Fruit fly (Drosophila melanogaster) whole organism, embryonic: ENCODE measurements around the gene nst.

Experiments used
- BEAF-32 ChIP-seq: fragments of 200-800 bp; sonication (Bioruptor generic); optimal IDR thresholded peaks from 3 replicates; lab custom pipeline; 2017; ENCODE audit warnings: missing biosample characterization, missing genetic modification characterization, mild to moderate bottlenecking, moderate library complexity, missing genetic modification reagents
- CG10267 ChIP-seq: fragments of 200-800 bp; sonication (Bioruptor generic); optimal IDR thresholded peaks from 2 replicates; lab custom pipeline; 2018; ENCODE audit warnings: missing biosample characterization, mild to moderate bottlenecking, missing genetic modification characterization, moderate library complexity
- CG10366 ChIP-seq: fragments of 200-800 bp; sonication (Bioruptor generic); IDR thresholded peaks from 2 replicates; pipeline ENCODE4 v1.3.6; 2022; ENCODE audit warnings: missing biosample characterization, missing genetic modification characterization
- CG10431 ChIP-seq: fragments of 200-800 bp; sonication (Bioruptor generic); optimal IDR thresholded peaks from 3 replicates; lab custom pipeline; 2018; ENCODE audit warnings: missing biosample characterization, mild to moderate bottlenecking, missing genetic modification characterization
- CG10959 ChIP-seq: fragments of 200-800 bp; sonication (Bioruptor generic); IDR thresholded peaks from 2 replicates; pipeline ENCODE4 v1.3.6; 2022; ENCODE audit warnings: missing biosample characterization, missing genetic modification characterization
- CG11093 ChIP-seq: fragments of 200-800 bp; sonication (Bioruptor generic); IDR thresholded peaks from 3 replicates; pipeline ENCODE4 v1.3.6; 2022; ENCODE audit warnings: missing biosample characterization, missing genetic modification characterization
- CG11695 ChIP-seq: fragments of 200-800 bp; sonication (Bioruptor generic); IDR thresholded peaks from 3 replicates; pipeline ENCODE4 v1.3.6; 2022; ENCODE audit warnings: missing biosample characterization, missing genetic modification characterization
- CG13894 ChIP-seq: fragments of 200-800 bp; sonication (Bioruptor generic); optimal IDR thresholded peaks from 3 replicates; lab custom pipeline; 2018; ENCODE audit warnings: missing biosample characterization, mild to moderate bottlenecking, missing genetic modification characterization, moderate library complexity
- CG15514 ChIP-seq: fragments of 200-800 bp; sonication (Bioruptor generic); optimal IDR thresholded peaks from 3 replicates; lab custom pipeline; 2017; ENCODE audit warnings: missing biosample characterization, missing genetic modification characterization, mild to moderate bottlenecking, moderate library complexity, missing genetic modification reagents
- CG17385 ChIP-seq: fragments of 200-800 bp; sonication (Bioruptor generic); optimal IDR thresholded peaks from 3 replicates; lab custom pipeline; 2018; ENCODE audit warnings: missing biosample characterization, mild to moderate bottlenecking, missing genetic modification characterization
- CG30403 ChIP-seq: fragments of 200-800 bp; sonication (Bioruptor generic); optimal IDR thresholded peaks from 3 replicates; lab custom pipeline; 2016; ENCODE audit warnings: missing biosample characterization, missing genetic modification characterization
- CG31388 ChIP-seq: fragments of 200-800 bp; sonication (Bioruptor generic); optimal IDR thresholded peaks from 2 replicates; lab custom pipeline; 2016; ENCODE audit warnings: missing biosample characterization, missing genetic modification characterization
- CG4617 ChIP-seq: fragments of 200-800 bp; sonication (Bioruptor generic); optimal IDR thresholded peaks from 3 replicates; lab custom pipeline; 2016; ENCODE audit warnings: missing biosample characterization, missing genetic modification characterization, borderline replicate concordance
- CG6654 ChIP-seq: fragments of 200-800 bp; sonication (Bioruptor generic); optimal IDR thresholded peaks from 2 replicates; lab custom pipeline; 2017; ENCODE audit warnings: missing biosample characterization, mild to moderate bottlenecking, missing genetic modification characterization
- CG6683 ChIP-seq: fragments of 200-800 bp; sonication (Bioruptor generic); optimal IDR thresholded peaks from 2 replicates; lab custom pipeline; 2017; ENCODE audit warnings: missing biosample characterization, mild to moderate bottlenecking, missing genetic modification characterization, missing genetic modification reagents
- CG7786 ChIP-seq: fragments of 200-800 bp; sonication (Bioruptor generic); optimal IDR thresholded peaks from 2 replicates; lab custom pipeline; 2016; ENCODE audit warnings: missing biosample characterization, missing genetic modification characterization
- CG9609 ChIP-seq: fragments of 200-800 bp; sonication (Bioruptor generic); optimal IDR thresholded peaks from 3 replicates; lab custom pipeline; 2016; ENCODE audit warnings: missing biosample characterization, missing genetic modification characterization
- Drgx ChIP-seq: fragments of 200-800 bp; sonication (Bioruptor generic); IDR thresholded peaks from 2 replicates; pipeline ENCODE4 v1.3.6; 2022; ENCODE audit warnings: missing biosample characterization, missing genetic modification characterization
- Ets65A ChIP-seq: fragments of 200-800 bp; sonication (Bioruptor generic); peaks from one replicate; lab custom pipeline; 2016; ENCODE audit warnings: missing biosample characterization, missing genetic modification characterization
- Ets97D ChIP-seq: fragments of 200-800 bp; sonication (Bioruptor generic); optimal IDR thresholded peaks from 3 replicates; lab custom pipeline; 2016; ENCODE audit warnings: missing biosample characterization, missing genetic modification characterization
- GATAe ChIP-seq: fragments of 200-800 bp; sonication (Bioruptor generic); conservative IDR thresholded peaks from 2 replicates; pipeline ENCODE4 v1.3.6; 2022; ENCODE audit warnings: missing biosample characterization, missing genetic modification characterization
- HLHmδ ChIP-seq: fragments of 200-800 bp; sonication (Bioruptor generic); optimal IDR thresholded peaks from 2 replicates; lab custom pipeline; 2018; ENCODE audit warnings: missing biosample characterization, mild to moderate bottlenecking, missing genetic modification characterization, moderate library complexity
- HmgZ ChIP-seq: fragments of 200-800 bp; sonication (Bioruptor generic); optimal IDR thresholded peaks from 2 replicates; lab custom pipeline; 2018; ENCODE audit warnings: missing biosample characterization, mild to moderate bottlenecking, missing genetic modification characterization
- Max ChIP-seq: fragments of 200-800 bp; sonication (Bioruptor generic); optimal IDR thresholded peaks from 2 replicates; lab custom pipeline; 2016; ENCODE audit warnings: missing biosample characterization, mild to moderate bottlenecking, missing genetic modification characterization
- Ptx1 ChIP-seq: fragments of 200-800 bp; sonication (Bioruptor generic); IDR thresholded peaks from 2 replicates; pipeline ENCODE4 v1.3.6; 2022; ENCODE audit warnings: missing biosample characterization, missing genetic modification characterization
- Sin3A ChIP-seq: fragments of >200 bp; optimal IDR thresholded peaks from 2 replicates; lab custom pipeline; 2018
- az2 ChIP-seq: fragments of 200-800 bp; sonication (Bioruptor generic); optimal IDR thresholded peaks from 3 replicates; lab custom pipeline; 2016; ENCODE audit warnings: missing biosample characterization, missing genetic modification characterization
- bsh ChIP-seq, 2 experiments: fragments of 200-800 bp; sonication (Bioruptor generic); optimal IDR thresholded peaks; 2 replicates each; lab custom pipeline; 2017 to 2018; ENCODE audit warnings: mild to moderate bottlenecking in 2 of 2, missing biosample characterization in 2 of 2, missing genetic modification characterization in 2 of 2, moderate library complexity in 1 of 2
- chn ChIP-seq: fragments of 200-800 bp; sonication (Bioruptor generic); optimal IDR thresholded peaks from 2 replicates; lab custom pipeline; 2016; ENCODE audit warnings: missing biosample characterization, missing genetic modification characterization
- corto ChIP-seq: fragments of 200-800 bp; sonication (Bioruptor generic); optimal IDR thresholded peaks from 2 replicates; lab custom pipeline; 2016; ENCODE audit warnings: missing biosample characterization, mild to moderate bottlenecking, missing genetic modification characterization, moderate library complexity
- crol ChIP-seq: fragments of 200-800 bp; sonication (Bioruptor generic); IDR thresholded peaks from 2 replicates; pipeline ENCODE4 v1.3.6; 2022; ENCODE audit warnings: missing biosample characterization, missing genetic modification characterization
- dati ChIP-seq: fragments of 200-800 bp; sonication (Bioruptor generic); IDR thresholded peaks from 2 replicates; pipeline ENCODE4 v1.3.6; 2022; ENCODE audit warnings: missing biosample characterization, missing genetic modification characterization
- fru ChIP-seq: fragments of >200 bp; optimal IDR thresholded peaks from 2 replicates; lab custom pipeline; 2017
- fu2 ChIP-seq: fragments of 200-800 bp; sonication (Bioruptor generic); optimal IDR thresholded peaks from 2 replicates; lab custom pipeline; 2016; ENCODE audit warnings: missing biosample characterization, missing genetic modification characterization
- h ChIP-seq: fragments of >200 bp; optimal IDR thresholded peaks from 2 replicates; lab custom pipeline; 2017
- her ChIP-seq: fragments of 200-800 bp; sonication (Bioruptor generic); optimal IDR thresholded peaks from 2 replicates; lab custom pipeline; 2016; ENCODE audit warnings: missing biosample characterization, missing genetic modification characterization
- insv ChIP-seq, 2 experiments: fragments of 200-800 bp; sonication (Bioruptor generic); optimal IDR thresholded peaks; 3 replicates each; lab custom pipeline; 2016 to 2018; ENCODE audit warnings: missing biosample characterization in 2 of 2, missing genetic modification characterization in 2 of 2
- jumu ChIP-seq: fragments of 200-800 bp; sonication (Bioruptor generic); optimal IDR thresholded peaks from 3 replicates; lab custom pipeline; 2016; ENCODE audit warnings: missing biosample characterization, missing genetic modification characterization
- lmd ChIP-seq: fragments of 200-800 bp; sonication (Bioruptor generic); IDR thresholded peaks from 2 replicates; pipeline ENCODE4 v1.3.6; 2022; ENCODE audit warnings: missing biosample characterization, missing genetic modification characterization
- otp ChIP-seq: fragments of 200-800 bp; sonication (Bioruptor generic); IDR thresholded peaks from 3 replicates; pipeline ENCODE4, ENCODE4 v1.3.6; 2022; ENCODE audit warnings: missing biosample characterization, missing genetic modification characterization
- pan ChIP-seq, 4 experiments: fragments of >200 bp in 3 of 4; fragments of 200-800 bp in 1 of 4; sonication (Bioruptor generic) in 1 of 4; optimal IDR thresholded peaks in 3 of 4; IDR thresholded peaks in 1 of 4; 2 replicates each; pipeline versions ENCODE4 v1.3.6 to Lab custom; 2017 to 2022; ENCODE audit warnings: missing biosample characterization in 2 of 4, missing genetic modification characterization in 2 of 4, mixed read lengths in 1 of 4
- pfk ChIP-seq: fragments of 200-800 bp; sonication (Bioruptor generic); optimal IDR thresholded peaks from 2 replicates; lab custom pipeline; 2018; ENCODE audit warnings: missing biosample characterization, mild to moderate bottlenecking, missing genetic modification characterization, moderate library complexity
- row ChIP-seq: fragments of 200-800 bp; sonication (Bioruptor generic); IDR thresholded peaks from 3 replicates; pipeline ENCODE4 v1.3.6; 2022; ENCODE audit warnings: missing biosample characterization, missing genetic modification characterization
- sens ChIP-seq: fragments of 200-800 bp; sonication (Bioruptor generic); peaks from one replicate; lab custom pipeline; 2016; ENCODE audit warnings: missing biosample characterization, missing genetic modification characterization
- slbo ChIP-seq: fragments of 200-800 bp; sonication (Bioruptor generic); IDR thresholded peaks from 2 replicates; pipeline ENCODE4 v1.3.6; 2022; ENCODE audit warnings: missing biosample characterization, missing genetic modification characterization
- tap ChIP-seq: fragments of 200-800 bp; optimal IDR thresholded peaks from 3 replicates; lab custom pipeline; 2019; ENCODE audit warnings: missing biosample characterization, mild to moderate bottlenecking, missing genetic modification characterization, moderate library complexity
- unpg ChIP-seq: fragments of 200-800 bp; sonication (Bioruptor generic); optimal IDR thresholded peaks from 3 replicates; lab custom pipeline; 2018; ENCODE audit warnings: missing biosample characterization, mild to moderate bottlenecking, missing genetic modification characterization, moderate library complexity
- z ChIP-seq: fragments of 200-800 bp; sonication (Bioruptor generic); IDR thresholded peaks from 3 replicates; pipeline ENCODE4 v1.3.6; 2022; ENCODE audit warnings: missing biosample characterization, missing genetic modification characterization
- zen ChIP-seq: fragments of 200-800 bp; sonication (Bioruptor generic); optimal IDR thresholded peaks from 3 replicates; lab custom pipeline; 2018; ENCODE audit warnings: missing biosample characterization, mild to moderate bottlenecking, missing genetic modification characterization, moderate library complexity

The nst gene

dm6 chr3L:12551671-12552070, 21.7 kb upstream of the nst start (continued):
- TF ChIP-seq Drgx (GFP tag; lab: Robert Waterston, UW) (peak; percentile 70), pan (optimal IDR thresholded peaks at IDR 0.05; lab: Kevin White, UChicago) (no peak), pan (GFP tag; optimal IDR thresholded peaks at IDR 0.05 in 1 of 2, IDR thresholded peaks at IDR 0.05 in 1 of 2) (peak in 1 of 2 experiments; percentile 47), Ets65A (GFP tag; lab: Kevin White, UChicago) (peak; percentile 53), corto (GFP tag; lab: Kevin White, UChicago) (peak; percentile 58), CG10959 (GFP tag; lab: Robert Waterston, UW) (no peak), otp (0 out of 3 replicates have a peak, but pooled peaks have one; percentile 53), Ptx1 (GFP tag; lab: Robert Waterston, UW) (peak; percentile 24; the same call in 1 of the 2 replicates), z (GFP tag; lab: Robert Waterston, UW) (0 out of 3 replicates have a peak, but pooled peaks have one; percentile 4), tap (tag; lab: Kevin White, UChicago) (no peak)
- TF ChIP-seq, all 482 proteins: peak for 33

DNA sequence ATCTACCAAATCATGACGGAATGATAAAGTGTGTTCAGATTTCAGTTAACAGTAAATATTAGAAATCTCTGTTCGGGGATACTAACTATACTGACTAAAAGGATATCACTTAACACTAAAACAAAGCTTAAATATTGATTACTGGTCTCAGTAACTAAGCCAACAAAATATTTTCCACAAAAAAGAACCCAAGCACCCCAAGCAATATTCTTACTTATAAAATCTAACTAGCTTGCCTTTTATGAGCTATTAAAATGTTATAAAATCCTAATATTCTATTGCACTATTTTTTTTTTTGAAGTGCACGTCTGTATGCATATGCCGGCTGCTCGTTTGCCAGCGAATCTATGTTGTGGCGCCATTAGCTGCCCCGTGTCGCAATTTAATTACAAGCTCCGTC, 19.5 kb upstream of the nst start:
- TF ChIP-seq crol (no peak), sens (GFP tag; lab: Kevin White, UChicago) (peak; percentile 63)

dm6 chr3L:12537123-12537522, 7.2 kb upstream of the nst start, which contains the start of gene CG4069:
TSS of gene CG4069 (minus strand) at chr3L:12537315.
- no peak for TF ChIP-seq corto (GFP tag; lab: Kevin White, UChicago)
- no peak for TF ChIP-seq insv (GFP tag; optimal IDR thresholded peaks at IDR 0.05; lab: Kevin White, UChicago)
- TF ChIP-seq CG9609 (GFP tag; lab: Kevin White, UChicago): no peak
- TF ChIP-seq HmgZ (tag; lab: Kevin White, UChicago): peak; percentile 21
- no peak for TF ChIP-seq row (GFP tag; lab: Robert Waterston, UW)
- TF ChIP-seq Ets97D: peak; percentile 17
- no peak for TF ChIP-seq slbo (GFP tag; lab: Robert Waterston, UW)
- TF ChIP-seq az2 (GFP tag; lab: Kevin White, UChicago): no peak
- TF ChIP-seq fru (lab: Kevin White, UChicago): no peak
- no peak for TF ChIP-seq fu2
- no peak for TF ChIP-seq HLHmδ (GFP tag; lab: Kevin White, UChicago)
- TF ChIP-seq CG10366 (GFP tag; lab: Robert Waterston, UW): no peak
- TF ChIP-seq CG13894: no peak
- no peak for TF ChIP-seq pfk
- no peak for TF ChIP-seq CG30403 (GFP tag; lab: Kevin White, UChicago)
- peak; percentile 20 for TF ChIP-seq BEAF-32 (GFP tag; lab: Kevin White, UChicago)
- no peak for TF ChIP-seq CG7786 (GFP tag; lab: Kevin White, UChicago)
- no peak for TF ChIP-seq h
- TF ChIP-seq CG17385 (GFP tag; lab: Kevin White, UChicago): peak; percentile 98
- peak; percentile 44 for TF ChIP-seq Max (GFP tag; lab: Kevin White, UChicago)
- TF ChIP-seq zen: no peak
- no peak for TF ChIP-seq GATAe (GFP tag; lab: Robert Waterston, UW)
- TF ChIP-seq CG4617: peak; percentile 26
- TF ChIP-seq CG31388 (GFP tag; lab: Kevin White, UChicago): no peak
- TF ChIP-seq CG6654 (GFP tag; lab: Kevin White, UChicago): no peak
- no peak for TF ChIP-seq CG6683 (GFP tag; lab: Kevin White, UChicago)
- no peak for TF ChIP-seq CG10431
- no peak for TF ChIP-seq dati
- TF ChIP-seq bsh (GFP tag; optimal IDR thresholded peaks at IDR 0.05; lab: Kevin White, UChicago): no peak
- TF ChIP-seq chn (GFP tag; lab: Kevin White, UChicago): no peak
- TF ChIP-seq lmd (GFP tag; lab: Robert Waterston, UW): no peak
- TF ChIP-seq her: peak; percentile 99
- no peak for TF ChIP-seq CG11093 (GFP tag; lab: Robert Waterston, UW)
- TF ChIP-seq CG11695 (GFP tag; lab: Robert Waterston, UW): no peak
- peak; percentile 40 for TF ChIP-seq CG10267 (tag; lab: Kevin White, UChicago)
- no peak for TF ChIP-seq Sin3A
- no peak for TF ChIP-seq jumu (GFP tag; lab: Kevin White, UChicago)
- peak; percentile 93 for TF ChIP-seq CG15514 (GFP tag; lab: Kevin White, UChicago)
- TF ChIP-seq unpg (GFP tag; lab: Kevin White, UChicago): no peak
